Fruit fly (Drosophila melanogaster): ENCODE results near the gene Hrs.
A peak's percentile ranks its signal among the peaks of the same experiment; 100 is the strongest.

Gene Hrs

dm6 chr2L:2731370-2732138 is 8.2 kb upstream of the Hrs start (continued):
- TF ChIP-seq CG1621 (tag; optimal IDR thresholded peaks at IDR 0.05) (no peak), eg (GFP tag; IDR thresholded peaks at IDR 0.05) (peak; percentile 71), CG6808 (GFP tag; optimal IDR thresholded peaks at IDR 0.05) (no peak), Sox102F (GFP tag; optimal IDR thresholded peaks at IDR 0.05) (no peak), Blimp-1 (GFP tag; optimal IDR thresholded peaks at IDR 0.05) (no peak), CG6792 (GFP tag; optimal IDR thresholded peaks at IDR 0.05) (no peak), OdsH (GFP tag; optimal IDR thresholded peaks at IDR 0.05) (peak; percentile 15), pdm3 (GFP tag; optimal IDR thresholded peaks at IDR 0.05) (peak; percentile 21), CG3919 (GFP tag; optimal IDR thresholded peaks at IDR 0.05) (peak; percentile 4), CG16779 (tag; optimal IDR thresholded peaks at IDR 0.05) (no peak), CG31627 (GFP tag; optimal IDR thresholded peaks at IDR 0.05) (no peak), CG7368 (GFP tag; optimal IDR thresholded peaks at IDR 0.05) (no peak), CG11762 (GFP tag; optimal IDR thresholded peaks at IDR 0.05; ENCODE audit: insufficient read depth) (no peak), spab (GFP tag; optimal IDR thresholded peaks at IDR 0.05) (no peak), Smox (GFP tag; optimal IDR thresholded peaks at IDR 0.05) (no peak), dsx (GFP tag; optimal IDR thresholded peaks at IDR 0.05; ENCODE audit: poor library complexity, severe bottlenecking) (no peak)

- TF ChIP-seq CG6808 (GFP tag; optimal IDR thresholded peaks at IDR 0.05) (no peak), OdsH (GFP tag; optimal IDR thresholded peaks at IDR 0.05) (no peak), dsx (GFP tag; optimal IDR thresholded peaks at IDR 0.05; ENCODE audit: poor library complexity, severe bottlenecking) (peak; percentile 48)
Observed at dm6 chr2L:2732139-2732830, 7.5 kb upstream of the Hrs start.

dm6 chr2L:2734215-2734614 is 5.6 kb upstream of the Hrs start:
- TF ChIP-seq fd59A (GFP tag; optimal IDR thresholded peaks at IDR 0.05) (peak; percentile 88), Sox15 (GFP tag; optimal IDR thresholded peaks at IDR 0.05) (peak; percentile 60), Eip78C (GFP tag) (peak; percentile 94), OdsH (GFP tag; optimal IDR thresholded peaks at IDR 0.05) (peak; percentile 84), CG16779 (tag; optimal IDR thresholded peaks at IDR 0.05) (peak; percentile 48), cyc (GFP tag; optimal IDR thresholded peaks at IDR 0.05) (peak; percentile 70), salr (GFP tag; optimal IDR thresholded peaks at IDR 0.05) (peak; percentile 69 to 79), Ets21C (GFP tag; optimal IDR thresholded peaks at IDR 0.05) (peak; percentile 64), Eip93F (GFP tag; optimal IDR thresholded peaks at IDR 0.05) (no peak), svp (GFP tag) (peak; percentile 90), CG8632 (GFP tag; optimal IDR thresholded peaks at IDR 0.05) (peak; percentile 48), CG4318 (GFP tag; optimal IDR thresholded peaks at IDR 0.05) (peak; percentile 59), vri (GFP tag; optimal IDR thresholded peaks at IDR 0.05) (peak; percentile 16), Blimp-1 (GFP tag; optimal IDR thresholded peaks at IDR 0.05) (peak; percentile 31), ss (GFP tag; optimal IDR thresholded peaks at IDR 0.05) (peak; percentile 83 to 87), CG10669 (GFP tag; optimal IDR thresholded peaks at IDR 0.05) (peak; percentile 91), CG11762 (GFP tag; optimal IDR thresholded peaks at IDR 0.05; ENCODE audit: insufficient read depth) (peak; percentile 77), fkh (GFP tag; optimal IDR thresholded peaks at IDR 0.05) (no peak), CG32006 (GFP tag; optimal IDR thresholded peaks at IDR 0.05) (peak; percentile 86), CG6163 (GFP tag; IDR thresholded peaks at IDR 0.05) (peak; percentile 76), Hr39 (GFP tag; optimal IDR thresholded peaks at IDR 0.05) (peak; percentile 78), esn (GFP tag; optimal IDR thresholded peaks at IDR 0.05) (peak; percentile 81), Hr4 (GFP tag; optimal IDR thresholded peaks at IDR 0.05) (peak; percentile 74), achi (GFP tag; optimal IDR thresholded peaks at IDR 0.05) (peak; percentile 84), Hr38 (GFP tag; optimal IDR thresholded peaks at IDR 0.05) (no peak), Smox (GFP tag; optimal IDR thresholded peaks at IDR 0.05) (peak; percentile 61), CG3032 (tag; optimal IDR thresholded peaks at IDR 0.05) (peak; percentile 90), acj6 (GFP tag; optimal IDR thresholded peaks at IDR 0.05) (peak; percentile 86), CG7368 (GFP tag; optimal IDR thresholded peaks at IDR 0.05) (peak; percentile 72), CG6808 (GFP tag; optimal IDR thresholded peaks at IDR 0.05) (peak; percentile 91), CG1621 (tag; optimal IDR thresholded peaks at IDR 0.05) (peak; percentile 79), Sox102F (GFP tag; optimal IDR thresholded peaks at IDR 0.05) (no peak), topi (GFP tag; optimal IDR thresholded peaks at IDR 0.05) (peak; percentile 67), Gug (GFP tag; IDR thresholded peaks at IDR 0.05) (peak; percentile 79), CG31627 (GFP tag; optimal IDR thresholded peaks at IDR 0.05) (peak; percentile 79), lz (GFP tag; optimal IDR thresholded peaks at IDR 0.05) (peak; percentile 69), CG9139 (GFP tag; optimal IDR thresholded peaks at IDR 0.05) (peak; percentile 82)
